Fruit fly (Drosophila melanogaster) whole organism, embryonic: ENCODE data around the gene CG43850.
A peak's percentile ranks its signal among the peaks of the same experiment; 100 is the strongest.

ENCODE experiments used
- B-H1 ChIP-seq: fragments of 200-800 bp; sonication (Bioruptor generic); IDR thresholded peaks from 3 replicates; pipeline ENCODE4 v1.3.6; 2022; ENCODE audit warnings: missing biosample characterization, missing genetic modification characterization
- BtbVII ChIP-seq: fragments of 200-800 bp; sonication (Bioruptor generic); optimal IDR thresholded peaks from 3 replicates; lab custom pipeline; 2017; ENCODE audit warnings: missing biosample characterization, mild to moderate bottlenecking, missing genetic modification characterization
- CG10321 ChIP-seq: fragments of 200-800 bp; sonication (Bioruptor generic); IDR thresholded peaks from 2 replicates; pipeline ENCODE4 v1.3.6; 2022; ENCODE audit warnings: missing biosample characterization, missing genetic modification characterization
- CG11093 ChIP-seq: fragments of 200-800 bp; sonication (Bioruptor generic); IDR thresholded peaks from 3 replicates; pipeline ENCODE4 v1.3.6; 2022; ENCODE audit warnings: missing biosample characterization, missing genetic modification characterization
- CG1233 ChIP-seq: fragments of 200-800 bp; sonication (Bioruptor generic); optimal IDR thresholded peaks from 4 replicates; lab custom pipeline; 2018; ENCODE audit warnings: missing biosample characterization, mild to moderate bottlenecking, missing genetic modification characterization
- CG13624 ChIP-seq: fragments of 200-800 bp; sonication (Bioruptor generic); optimal IDR thresholded peaks from 2 replicates; lab custom pipeline; 2016; ENCODE audit warnings: missing biosample characterization, missing genetic modification characterization
- CG17802 ChIP-seq: fragments of 200-800 bp; sonication (Bioruptor generic); optimal IDR thresholded peaks from 2 replicates; lab custom pipeline; 2018; ENCODE audit warnings: missing biosample characterization, mild to moderate bottlenecking, missing genetic modification characterization, moderate library complexity
- CG17829 ChIP-seq: fragments of 200-800 bp; optimal IDR thresholded peaks from 2 replicates; lab custom pipeline; 2019; ENCODE audit warnings: missing biosample characterization, mild to moderate bottlenecking, missing genetic modification characterization, moderate library complexity
- CG18619 ChIP-seq: fragments of 200-800 bp; sonication (Bioruptor generic); optimal IDR thresholded peaks from 3 replicates; lab custom pipeline; 2017; ENCODE audit warnings: missing biosample characterization, mild to moderate bottlenecking, missing genetic modification characterization
- CG2120 ChIP-seq: fragments of 200-800 bp; sonication (Bioruptor generic); optimal IDR thresholded peaks from 3 replicates; lab custom pipeline; 2016; ENCODE audit warnings: missing biosample characterization, missing genetic modification characterization
- CG2199 ChIP-seq: fragments of 200-800 bp; sonication (Bioruptor generic); IDR thresholded peaks from 3 replicates; pipeline ENCODE4 v1.3.6; 2022; ENCODE audit warnings: missing biosample characterization, missing genetic modification characterization
- CG3847 ChIP-seq: fragments of 200-800 bp; sonication (Bioruptor generic); IDR thresholded peaks from 2 replicates; pipeline ENCODE4 v1.3.6; 2022; ENCODE audit warnings: missing biosample characterization, missing genetic modification characterization
- CG42726 ChIP-seq: fragments of 200-800 bp; sonication (Bioruptor generic); IDR thresholded peaks from 2 replicates; pipeline ENCODE4 v1.3.6; 2022; ENCODE audit warnings: missing biosample characterization, missing genetic modification characterization; ENCODE audit not compliant: partially characterized antibody
- CG43689 ChIP-seq: fragments of 200-800 bp; sonication (Bioruptor generic); IDR thresholded peaks from 2 replicates; pipeline ENCODE4 v1.3.6; 2022; ENCODE audit warnings: missing biosample characterization, missing genetic modification characterization
- CG6654 ChIP-seq: fragments of 200-800 bp; sonication (Bioruptor generic); optimal IDR thresholded peaks from 2 replicates; lab custom pipeline; 2017; ENCODE audit warnings: missing biosample characterization, mild to moderate bottlenecking, missing genetic modification characterization
- CG7928 ChIP-seq: fragments of 200-800 bp; sonication (Bioruptor generic); optimal IDR thresholded peaks from 2 replicates; lab custom pipeline; 2017; ENCODE audit warnings: missing biosample characterization, mild to moderate bottlenecking, missing genetic modification characterization
- CG8765 ChIP-seq: fragments of 200-800 bp; sonication (Bioruptor generic); IDR thresholded peaks from 2 replicates; pipeline ENCODE4 v1.3.6; 2022; ENCODE audit warnings: missing biosample characterization, missing genetic modification characterization
- CG9437 ChIP-seq: fragments of 200-800 bp; sonication (Bioruptor generic); optimal IDR thresholded peaks from 2 replicates; lab custom pipeline; 2018; ENCODE audit warnings: missing biosample characterization, mild to moderate bottlenecking, missing genetic modification characterization
- CG9609 ChIP-seq: fragments of 200-800 bp; sonication (Bioruptor generic); optimal IDR thresholded peaks from 3 replicates; lab custom pipeline; 2016; ENCODE audit warnings: missing biosample characterization, missing genetic modification characterization
- Deaf1 ChIP-seq: fragments of 200-800 bp; optimal IDR thresholded peaks from 3 replicates; lab custom pipeline; 2019; ENCODE audit warnings: missing biosample characterization, mild to moderate bottlenecking, missing genetic modification characterization, moderate library complexity
- Dll ChIP-seq: fragments of 200-800 bp; sonication (Bioruptor generic); IDR thresholded peaks from 4 replicates; pipeline ENCODE4 v1.3.6; 2022; ENCODE audit warnings: missing biosample characterization, missing genetic modification characterization; ENCODE audit not compliant: partially characterized antibody
- Hand ChIP-seq: fragments of 200-800 bp; sonication (Bioruptor generic); optimal IDR thresholded peaks from 2 replicates; lab custom pipeline; 2017; ENCODE audit warnings: mild to moderate bottlenecking, missing biosample characterization, missing genetic modification reagents, missing genetic modification characterization
- HmgD ChIP-seq: fragments of 200-800 bp; sonication (Bioruptor generic); optimal IDR thresholded peaks from 3 replicates; lab custom pipeline; 2016; ENCODE audit warnings: missing biosample characterization, missing genetic modification characterization
- Hr3 ChIP-seq: fragments of 200-800 bp; sonication (Bioruptor generic); optimal IDR thresholded peaks from 3 replicates; lab custom pipeline; 2016; ENCODE audit warnings: missing biosample characterization, missing genetic modification characterization
- MBD-R2 ChIP-seq: fragments of 200-800 bp; sonication (Bioruptor generic); IDR thresholded peaks from 2 replicates; pipeline ENCODE4 v1.3.6; 2022; ENCODE audit warnings: missing biosample characterization, missing genetic modification characterization
- Max ChIP-seq: fragments of 200-800 bp; sonication (Bioruptor generic); optimal IDR thresholded peaks from 2 replicates; lab custom pipeline; 2016; ENCODE audit warnings: missing biosample characterization, mild to moderate bottlenecking, missing genetic modification characterization
- Neu2 ChIP-seq: fragments of 200-800 bp; sonication (Bioruptor generic); optimal IDR thresholded peaks from 3 replicates; lab custom pipeline; 2016; ENCODE audit warnings: missing biosample characterization, missing genetic modification characterization, borderline replicate concordance
- Optix ChIP-seq: fragments of 200-800 bp; sonication (Bioruptor generic); IDR thresholded peaks from 3 replicates; pipeline ENCODE4 v1.3.6; 2022; ENCODE audit warnings: missing biosample characterization, missing genetic modification characterization
- Ptx1 ChIP-seq: fragments of 200-800 bp; sonication (Bioruptor generic); IDR thresholded peaks from 2 replicates; pipeline ENCODE4 v1.3.6; 2022; ENCODE audit warnings: missing biosample characterization, missing genetic modification characterization
- Sox102F ChIP-seq: fragments of 200-800 bp; sonication (Bioruptor generic); optimal IDR thresholded peaks from 2 replicates; lab custom pipeline; 2018; ENCODE audit warnings: missing biosample characterization, mild to moderate bottlenecking, missing genetic modification characterization, moderate library complexity
- Xbp1 ChIP-seq: fragments of 200-800 bp; sonication (Bioruptor generic); optimal IDR thresholded peaks from 3 replicates; lab custom pipeline; 2016; ENCODE audit warnings: missing biosample characterization, mild to moderate bottlenecking, missing genetic modification characterization
- cato ChIP-seq: fragments of 200-800 bp; sonication (Bioruptor generic); optimal IDR thresholded peaks from 2 replicates; lab custom pipeline; 2016; ENCODE audit warnings: missing biosample characterization, missing genetic modification characterization, borderline replicate concordance
- chm ChIP-seq: fragments of 200-800 bp; sonication (Bioruptor generic); IDR thresholded peaks from 2 replicates; pipeline ENCODE4 v1.3.6; 2022; ENCODE audit warnings: missing biosample characterization, missing genetic modification characterization
- ewg ChIP-seq: fragments of 200-800 bp; sonication (Bioruptor generic); optimal IDR thresholded peaks from 3 replicates; lab custom pipeline; 2017; ENCODE audit warnings: mild to moderate bottlenecking, missing biosample characterization, missing genetic modification reagents, missing genetic modification characterization
- ham ChIP-seq: fragments of 200-800 bp; sonication (Bioruptor generic); IDR thresholded peaks from 2 replicates; pipeline ENCODE4 v1.3.6; 2022; ENCODE audit warnings: missing biosample characterization, missing genetic modification characterization
- kay ChIP-seq: fragments of 200-800 bp; sonication (Bioruptor generic); optimal IDR thresholded peaks from 2 replicates; lab custom pipeline; 2016; ENCODE audit warnings: missing biosample characterization, missing genetic modification characterization
- klu ChIP-seq: fragments of 200-800 bp; sonication (Bioruptor generic); IDR thresholded peaks from 2 replicates; pipeline ENCODE4 v1.3.6; 2022; ENCODE audit warnings: missing biosample characterization, missing genetic modification characterization
- lov ChIP-seq, 2 experiments: fragments of 200-800 bp in 1 of 2; fragments of >200 bp in 1 of 2; sonication (Bioruptor generic) in 1 of 2; IDR thresholded peaks in 1 of 2; optimal IDR thresholded peaks in 1 of 2; 2 replicates in 1 of 2; 3 replicates in 1 of 2; pipeline versions ENCODE4 v1.3.6 to Lab custom; 2017 to 2022; ENCODE audit warnings: missing biosample characterization in 1 of 2, missing genetic modification characterization in 1 of 2
- nom ChIP-seq: fragments of 200-800 bp; sonication (Bioruptor generic); optimal IDR thresholded peaks from 2 replicates; lab custom pipeline; 2017; ENCODE audit warnings: missing biosample characterization, missing genetic modification characterization, mild to moderate bottlenecking, moderate library complexity, missing genetic modification reagents
- org-1 ChIP-seq: fragments of 200-800 bp; sonication (Bioruptor generic); optimal IDR thresholded peaks from 2 replicates; lab custom pipeline; 2017; ENCODE audit warnings: missing biosample characterization, missing genetic modification characterization
- otp ChIP-seq: fragments of 200-800 bp; sonication (Bioruptor generic); IDR thresholded peaks from 3 replicates; pipeline ENCODE4, ENCODE4 v1.3.6; 2022; ENCODE audit warnings: missing biosample characterization, missing genetic modification characterization
- pros ChIP-seq: fragments of 200-800 bp; sonication (Bioruptor generic); optimal IDR thresholded peaks from 3 replicates; lab custom pipeline; 2019; ENCODE audit warnings: missing biosample characterization, mild to moderate bottlenecking, missing genetic modification characterization, moderate library complexity
- psq ChIP-seq: fragments of 200-800 bp; sonication (Bioruptor generic); optimal IDR thresholded peaks from 2 replicates; lab custom pipeline; 2017; ENCODE audit warnings: missing biosample characterization, missing genetic modification characterization
- slbo ChIP-seq: fragments of 200-800 bp; sonication (Bioruptor generic); IDR thresholded peaks from 2 replicates; pipeline ENCODE4 v1.3.6; 2022; ENCODE audit warnings: missing biosample characterization, missing genetic modification characterization
- slp2 ChIP-seq: fragments of 200-800 bp; sonication (Bioruptor generic); optimal IDR thresholded peaks from 2 replicates; lab custom pipeline; 2016; ENCODE audit warnings: missing biosample characterization, missing genetic modification characterization
- tna ChIP-seq: fragments of 200-800 bp; sonication (Bioruptor generic); IDR thresholded peaks from 2 replicates; pipeline ENCODE4 v1.3.6; 2022; ENCODE audit warnings: missing biosample characterization, missing genetic modification characterization; ENCODE audit not compliant: partially characterized antibody
- toy ChIP-seq: fragments of 200-800 bp; sonication (Bioruptor generic); IDR thresholded peaks from 2 replicates; pipeline ENCODE4 v1.3.6; 2022; ENCODE audit warnings: missing biosample characterization, missing genetic modification characterization
- tup ChIP-seq: fragments of 200-800 bp; sonication (Bioruptor generic); optimal IDR thresholded peaks from 2 replicates; lab custom pipeline; 2016; ENCODE audit warnings: missing biosample characterization, mild to moderate bottlenecking, missing genetic modification characterization, moderate library complexity
- wdn ChIP-seq: fragments of 200-800 bp; sonication (Bioruptor generic); IDR thresholded peaks from 2 replicates; pipeline ENCODE4 v1.3.6; 2022; ENCODE audit warnings: missing biosample characterization, missing genetic modification characterization
- zen2 ChIP-seq: fragments of 200-800 bp; sonication (Bioruptor generic); IDR thresholded peaks from 3 replicates; pipeline ENCODE4 v1.3.6; 2022; ENCODE audit warnings: missing biosample characterization, missing genetic modification characterization; ENCODE audit not compliant: partially characterized antibody

Gene CG43850

dm6 chr2L:13368940-13369339 lies 46.3 kb upstream of the CG43850 start, which contains the start of gene CG31855 (continued):
- TF ChIP-seq wdn (peak; percentile 70), zen2 (GFP tag; lab: Robert Waterston, UW) (no peak), CG2199 (GFP tag; lab: Robert Waterston, UW) (no peak), CG13624 (GFP tag; lab: Kevin White, UChicago) (peak; percentile 79), tna (GFP tag; lab: Robert Waterston, UW) (no peak), chm (GFP tag; lab: Robert Waterston, UW) (peak; percentile 83), cato (GFP tag; lab: Kevin White, UChicago) (peak; percentile 47), CG7928 (GFP tag; lab: Kevin White, UChicago) (peak; percentile 44), Neu2 (GFP tag; lab: Kevin White, UChicago) (no peak), slp2 (GFP tag; lab: Kevin White, UChicago) (peak; percentile 39), tup (GFP tag; lab: Kevin White, UChicago) (peak; percentile 67), Max (GFP tag; lab: Kevin White, UChicago) (peak; percentile 81), toy (GFP tag; lab: Robert Waterston, UW) (no peak), psq (GFP tag; lab: Kevin White, UChicago) (peak; percentile 7), Hr3 (GFP tag; lab: Kevin White, UChicago) (peak; percentile 82), Optix (GFP tag; lab: Robert Waterston, UW) (0 out of 3 replicates have a peak, but pooled peaks have one; percentile 25), CG17802 (tag; lab: Kevin White, UChicago) (peak; percentile 42), BtbVII (GFP tag; lab: Kevin White, UChicago) (peak; percentile 76), Xbp1 (peak; percentile 90), MBD-R2 (GFP tag; lab: Robert Waterston, UW) (peak; percentile 93), CG9437 (peak; percentile 68), CG42726 (no peak), slbo (GFP tag; lab: Robert Waterston, UW) (peak; percentile 95), HmgD (no peak), CG1233 (GFP tag; lab: Kevin White, UChicago) (peak; percentile 73), ewg (peak; percentile 68), B-H1 (GFP tag; lab: Robert Waterston, UW) (peak; percentile 19; the same call in 1 of the 3 replicates), nom (GFP tag; lab: Kevin White, UChicago) (peak; percentile 73), ham (peak; percentile 37; the same call in 1 of the 2 replicates), kay (GFP tag; lab: Kevin White, UChicago) (peak; percentile 81), CG9609 (peak; percentile 69), otp (peak; percentile 53; the same call in 1 of the 3 replicates), CG3847 (GFP tag; lab: Robert Waterston, UW) (peak; percentile 91), pros (GFP tag; lab: Kevin White, UChicago) (no peak), CG8765 (GFP tag; lab: Robert Waterston, UW) (no peak; the same call in 1 of the 2 replicates), CG2120 (GFP tag; lab: Kevin White, UChicago) (peak; percentile 91), CG6654 (GFP tag; lab: Kevin White, UChicago) (no peak), CG11093 (GFP tag; lab: Robert Waterston, UW) (peak; percentile 65; the same call in 1 of the 3 replicates), Ptx1 (GFP tag; lab: Robert Waterston, UW) (peak; percentile 85), CG10321 (GFP tag; lab: Robert Waterston, UW) (0 out of 2 replicates have a peak, but pooled peaks have one; percentile 21), Hand (GFP tag; lab: Kevin White, UChicago) (peak; percentile 68), CG43689 (GFP tag; lab: Robert Waterston, UW) (peak; percentile 39; the same call in 1 of the 2 replicates), klu (GFP tag; lab: Robert Waterston, UW) (peak; percentile 62), lov (optimal IDR thresholded peaks at IDR 0.05; lab: Kevin White, UChicago) (no peak), lov (GFP tag; IDR thresholded peaks at IDR 0.05; lab: Robert Waterston, UW) (peak; percentile 62; the same call in 1 of the 3 replicates), Deaf1 (tag; lab: Kevin White, UChicago) (peak; percentile 52), Sox102F (GFP tag; lab: Kevin White, UChicago) (peak; percentile 71), org-1 (GFP tag; lab: Kevin White, UChicago) (peak; percentile 43), Dll (GFP tag; lab: Robert Waterston, UW) (no peak), CG17829 (peak; percentile 80), CG18619 (peak; percentile 78)
